Worm (Caenorhabditis elegans): ENCODE measurements around the gene C16B8.3.

- TF ChIP-seq unc-62 (GFP tag; optimal IDR thresholded peaks at IDR 0.05) (no peak), C06A6.2 (GFP tag; conservative IDR thresholded peaks at IDR 0.05) (no peak), F37B4.10 (GFP tag; IDR thresholded peaks at IDR 0.05) (no peak), madf-8 (GFP tag; conservative IDR thresholded peaks at IDR 0.05) (no peak), ceh-40 (GFP tag; IDR thresholded peaks at IDR 0.05) (no peak), tlf-1 (GFP tag; optimal IDR thresholded peaks at IDR 0.05) (no peak), ama-1 (optimal IDR thresholded peaks at IDR 0.05) (no peak), ama-1 (GFP tag; optimal IDR thresholded peaks at IDR 0.05) (no peak)
Measured at ce11 chrX:3918182-3918581, 50.3 kb downstream of the C16B8.3 start.

Data from whole organism, young adult.